Fruit fly (Drosophila melanogaster) whole organism, wandering third instar larva: ENCODE data around the gene hkb.

Experiments used
- CrebA ChIP-seq: fragments of 200-800 bp; sonication (Bioruptor generic); optimal IDR thresholded peaks from 2 replicates; lab custom pipeline; 2016; ENCODE audit warnings: missing biosample characterization, mild to moderate bottlenecking, missing genetic modification characterization, borderline replicate concordance
- GATAd ChIP-seq: sonication (Bioruptor generic); optimal IDR thresholded peaks from 2 replicates; lab custom pipeline; 2016; ENCODE audit warnings: missing biosample characterization, missing genetic modification characterization
- Sp1 ChIP-seq: fragments of 200-800 bp; sonication (Bioruptor generic); optimal IDR thresholded peaks from 3 replicates; lab custom pipeline; 2019; ENCODE audit warnings: missing biosample characterization, mild to moderate bottlenecking, missing genetic modification characterization, moderate library complexity
- ey ChIP-seq: fragments of 200-800 bp; sonication (Bioruptor generic); optimal IDR thresholded peaks from 2 replicates; lab custom pipeline; 2016; ENCODE audit warnings: missing biosample characterization, missing genetic modification characterization
- fru ChIP-seq: fragments of 200-800 bp; sonication (Bioruptor generic); optimal IDR thresholded peaks from 3 replicates; lab custom pipeline; 2016; ENCODE audit warnings: missing biosample characterization, mild to moderate bottlenecking, missing genetic modification characterization
- jim ChIP-seq: fragments of 175-275, 200-325 bp; sonication (Bioruptor generic); optimal IDR thresholded peaks from 2 replicates; lab custom pipeline; 2016; ENCODE audit warnings: missing biosample characterization, mild to moderate bottlenecking, missing genetic modification characterization
- rgr ChIP-seq: fragments of 200-800 bp; sonication (Bioruptor generic); optimal IDR thresholded peaks from 3 replicates; lab custom pipeline; 2016; ENCODE audit warnings: missing biosample characterization, mild to moderate bottlenecking, missing genetic modification characterization
- sv ChIP-seq: fragments of 200-800 bp; sonication (Bioruptor generic); optimal IDR thresholded peaks from 3 replicates; lab custom pipeline; 2016; ENCODE audit warnings: missing biosample characterization, missing genetic modification characterization
- tai ChIP-seq: sonication (Bioruptor generic); optimal IDR thresholded peaks from 2 replicates; lab custom pipeline; 2016; ENCODE audit warnings: missing biosample characterization, missing genetic modification characterization

DNA sequence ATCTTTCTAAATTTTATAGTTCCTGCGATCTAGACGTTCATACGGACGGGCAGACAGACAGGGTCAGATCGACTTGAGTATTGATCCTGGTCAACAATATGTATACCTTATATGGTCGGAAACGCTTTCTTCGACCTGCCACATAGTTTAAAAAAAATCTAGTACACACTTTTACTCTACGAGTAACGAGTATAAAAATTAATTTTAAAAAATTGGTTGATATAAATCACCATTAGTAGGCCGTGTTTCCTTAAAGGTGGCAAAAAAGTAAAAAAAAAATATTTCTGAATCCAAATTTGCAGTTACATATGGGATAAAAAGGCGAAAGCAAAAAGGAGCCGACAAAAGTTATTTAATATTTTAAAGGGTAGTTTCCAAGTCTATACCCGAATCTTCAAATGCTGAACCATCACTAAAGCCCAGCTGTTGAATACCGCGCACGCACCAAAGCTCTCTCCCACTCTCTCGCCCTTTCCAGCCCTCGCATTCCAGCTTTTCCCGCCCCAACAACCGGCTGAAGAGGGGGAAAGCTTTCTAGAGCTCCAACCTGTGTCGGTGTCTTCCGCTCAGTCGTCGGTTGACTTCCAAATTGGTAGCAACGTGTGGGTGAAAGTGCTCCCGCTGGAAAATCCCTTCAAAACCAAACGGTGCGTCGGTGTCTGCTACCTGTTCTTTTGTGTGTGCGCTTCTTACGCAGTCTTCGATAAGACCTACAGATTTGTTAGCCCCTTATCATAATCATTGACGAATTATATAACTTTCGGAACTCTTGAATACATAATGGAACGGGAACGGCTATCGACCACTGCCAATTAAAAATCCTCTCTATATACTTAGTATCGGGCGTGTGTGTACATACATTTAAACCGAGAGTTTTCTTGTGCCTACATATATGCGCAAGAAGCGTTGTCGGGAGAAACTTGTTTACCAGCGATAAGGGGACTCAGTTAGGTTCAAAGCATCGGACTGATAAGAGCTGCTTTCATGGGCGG is 32.2 kb upstream of the hkb start, which contains the start of gene Sfxn1-3:
- TF ChIP-seq sv (GFP tag; lab: Kevin White, UChicago) (peak; percentile 31), GATAd (GFP tag; lab: Kevin White, UChicago) (peak; percentile 52), tai (GFP tag; lab: Kevin White, UChicago) (no peak), Sp1 (peak; percentile 77), fru (GFP tag; lab: Kevin White, UChicago) (no peak), jim (GFP tag; lab: Kevin White, UChicago) (peak; percentile 28), ey (no peak), CrebA (GFP tag; lab: Kevin White, UChicago) (no peak), rgr (peak; percentile 56)
